Worm (Caenorhabditis elegans): ENCODE measurements around the gene try-13.
A peak's percentile ranks its signal among the peaks of the same experiment; 100 is the strongest.

try-13 gene

DNA sequence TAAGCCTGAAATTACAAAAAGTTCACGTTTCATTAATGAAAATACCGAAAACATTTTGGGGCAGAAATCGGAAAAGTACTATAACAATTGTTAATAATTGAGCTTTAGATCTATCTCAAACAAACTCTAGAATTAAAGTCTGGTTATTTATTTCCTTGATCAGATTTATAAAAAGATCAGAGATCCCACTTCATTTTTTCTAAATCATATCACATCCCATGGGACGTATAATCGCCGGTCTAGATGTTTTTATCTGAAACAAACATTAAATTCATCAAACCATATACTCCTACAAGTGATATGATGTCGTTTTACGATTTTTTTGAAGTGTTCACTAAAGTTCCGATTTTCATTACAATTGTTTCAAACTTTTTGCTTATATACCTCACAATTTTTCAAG lies 28.2 kb upstream of the try-13 start, which contains the start of gene str-41:
Gene str-41, plus strand, starts transcription at position 301 of the 400 bp plus-strand sequence.
- no peak for TF ChIP-seq mxl-2 (GFP tag; conservative IDR thresholded peaks at IDR 0.05)
- no peak for TF ChIP-seq dmd-6 (GFP tag; IDR thresholded peaks at IDR 0.05)
- no peak for TF ChIP-seq daf-19 (GFP tag; conservative IDR thresholded peaks at IDR 0.05)
- no peak for TF ChIP-seq madf-5 (GFP tag; IDR thresholded peaks at IDR 0.05)
- no peak for TF ChIP-seq lin-13 (GFP tag; optimal IDR thresholded peaks at IDR 0.05)
- TF ChIP-seq ZK546.5 (tag; optimal IDR thresholded peaks at IDR 0.05), result no peak
- no peak for TF ChIP-seq T26A8.4 (GFP tag; IDR thresholded peaks at IDR 0.05)
- no peak for TF ChIP-seq nhr-77 (tag; optimal IDR thresholded peaks at IDR 0.05)
- TF ChIP-seq pqm-1 (tag; optimal IDR thresholded peaks at IDR 0.05), result no peak
- no peak for TF ChIP-seq daf-16 (GFP tag; optimal IDR thresholded peaks at IDR 0.05)
- TF ChIP-seq daf-16 (tag; optimal IDR thresholded peaks at IDR 0.05), result no peak
- no peak for TF ChIP-seq ZK337.2 (GFP tag; IDR thresholded peaks at IDR 0.05)

DNA sequence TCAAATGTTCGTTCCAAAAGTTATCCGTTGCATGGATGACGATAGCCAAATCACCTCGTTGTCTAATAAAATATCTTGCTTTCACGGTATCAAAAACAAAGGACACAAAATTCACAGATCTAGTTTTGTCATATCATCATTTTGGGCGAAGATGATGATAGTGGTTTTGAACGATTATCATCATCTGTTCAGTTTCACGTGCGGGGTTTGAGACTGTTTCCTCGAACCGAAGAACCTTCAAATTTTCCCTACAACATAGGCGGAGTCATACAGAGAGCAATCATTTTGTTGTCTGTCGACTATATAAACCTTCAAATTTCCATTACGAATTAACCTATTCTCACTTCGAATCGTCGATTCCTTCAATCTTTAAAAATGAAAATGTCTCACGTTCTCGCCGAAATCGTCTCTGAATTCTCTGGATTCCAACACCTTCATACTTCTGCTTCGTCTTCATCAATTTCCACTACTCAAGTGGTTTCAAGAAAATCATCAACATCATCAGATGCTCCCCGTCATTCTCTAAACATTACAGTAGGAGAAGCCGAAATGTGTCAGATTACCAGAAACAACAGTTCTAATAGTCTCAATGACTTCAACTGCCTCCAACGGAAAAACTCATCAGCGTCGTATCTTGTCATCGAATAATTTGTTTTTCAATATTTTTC lies 26.7 kb upstream of the try-13 start, which contains the start of gene F18E3.11:
Gene F18E3.11, plus strand, starts transcription at position 376 of the 668 bp plus-strand sequence.
- TF ChIP-seq spr-3 (GFP tag; optimal IDR thresholded peaks at IDR 0.05) (no peak), Y105C5A.15 (GFP tag; IDR thresholded peaks at IDR 0.05) (no peak), dmd-9 (GFP tag; IDR thresholded peaks at IDR 0.05) (no peak), snpc-1.2 (GFP tag; IDR thresholded peaks at IDR 0.05) (no peak), egl-27 (tag; optimal IDR thresholded peaks at IDR 0.05) (no peak), daf-19 (GFP tag; conservative IDR thresholded peaks at IDR 0.05) (no peak), nhr-6 (tag; optimal IDR thresholded peaks at IDR 0.05) (no peak), arid-1 (GFP tag; conservative IDR thresholded peaks at IDR 0.05) (no peak), nhr-111 (GFP tag; optimal IDR thresholded peaks at IDR 0.05) (no peak), unc-39 (tag; optimal IDR thresholded peaks at IDR 0.05) (no peak), fkh-10 (GFP tag; optimal IDR thresholded peaks at IDR 0.05) (no peak), dve-1 (tag; optimal IDR thresholded peaks at IDR 0.05; ENCODE audit: insufficient read depth) (no peak), cey-2 (tag; optimal IDR thresholded peaks at IDR 0.05; ENCODE audit: borderline replicate concordance, insufficient read depth) (no peak), tag-97 (GFP tag; IDR thresholded peaks at IDR 0.05) (no peak), aha-1 (tag) (peak; percentile 77), spr-1 (tag; optimal IDR thresholded peaks at IDR 0.05) (no peak), egl-43 (GFP tag; IDR thresholded peaks at IDR 0.05) (no peak), lin-39 (tag; optimal IDR thresholded peaks at IDR 0.05) (no peak), zip-11 (GFP tag; IDR thresholded peaks at IDR 0.05) (no peak), snpc-4 (tag; optimal IDR thresholded peaks at IDR 0.05) (no peak), Y48G9A.11 (GFP tag; IDR thresholded peaks at IDR 0.05) (no peak), ceh-20 (GFP tag; IDR thresholded peaks at IDR 0.05) (no peak), pqm-1 (tag; optimal IDR thresholded peaks at IDR 0.05) (no peak), nhr-76 (tag; optimal IDR thresholded peaks at IDR 0.05) (no peak), lin-29 (GFP tag; IDR thresholded peaks at IDR 0.05) (no peak), gei-8 (GFP tag; optimal IDR thresholded peaks at IDR 0.05) (no peak), set-16 (GFP tag; IDR thresholded peaks at IDR 0.05) (no peak), lin-13 (GFP tag; optimal IDR thresholded peaks at IDR 0.05) (no peak), dmd-8 (GFP tag; IDR thresholded peaks at IDR 0.05) (no peak), D1046.2 (GFP tag; IDR thresholded peaks at IDR 0.05) (no peak), unc-130 (GFP tag; optimal IDR thresholded peaks at IDR 0.05) (no peak), F44E2.7 (GFP tag; IDR thresholded peaks at IDR 0.05) (no peak), attf-4 (tag; optimal IDR thresholded peaks at IDR 0.05) (no peak), hlh-30 (tag; optimal IDR thresholded peaks at IDR 0.05; ENCODE audit: insufficient read depth) (peak; percentile 65), ZK337.2 (GFP tag; IDR thresholded peaks at IDR 0.05) (no peak), zag-1 (tag; optimal IDR thresholded peaks at IDR 0.05) (no peak), lir-3 (tag; optimal IDR thresholded peaks at IDR 0.05) (no peak), nhr-102 (tag; optimal IDR thresholded peaks at IDR 0.05) (no peak), tra-1 (GFP tag; IDR thresholded peaks at IDR 0.05) (0 out of 2 replicates have a peak, but pooled peaks have one; percentile 29), dmd-6 (GFP tag; IDR thresholded peaks at IDR 0.05) (peak; percentile 23; the same call in 1 of the 2 replicates), lim-7 (GFP tag; IDR thresholded peaks at IDR 0.05) (no peak), duxl-1 (tag; optimal IDR thresholded peaks at IDR 0.05; ENCODE audit: poor library complexity) (peak; percentile 10)
